Worm (Caenorhabditis elegans): ENCODE results near the gene col-140.

Gene col-140

DNA sequence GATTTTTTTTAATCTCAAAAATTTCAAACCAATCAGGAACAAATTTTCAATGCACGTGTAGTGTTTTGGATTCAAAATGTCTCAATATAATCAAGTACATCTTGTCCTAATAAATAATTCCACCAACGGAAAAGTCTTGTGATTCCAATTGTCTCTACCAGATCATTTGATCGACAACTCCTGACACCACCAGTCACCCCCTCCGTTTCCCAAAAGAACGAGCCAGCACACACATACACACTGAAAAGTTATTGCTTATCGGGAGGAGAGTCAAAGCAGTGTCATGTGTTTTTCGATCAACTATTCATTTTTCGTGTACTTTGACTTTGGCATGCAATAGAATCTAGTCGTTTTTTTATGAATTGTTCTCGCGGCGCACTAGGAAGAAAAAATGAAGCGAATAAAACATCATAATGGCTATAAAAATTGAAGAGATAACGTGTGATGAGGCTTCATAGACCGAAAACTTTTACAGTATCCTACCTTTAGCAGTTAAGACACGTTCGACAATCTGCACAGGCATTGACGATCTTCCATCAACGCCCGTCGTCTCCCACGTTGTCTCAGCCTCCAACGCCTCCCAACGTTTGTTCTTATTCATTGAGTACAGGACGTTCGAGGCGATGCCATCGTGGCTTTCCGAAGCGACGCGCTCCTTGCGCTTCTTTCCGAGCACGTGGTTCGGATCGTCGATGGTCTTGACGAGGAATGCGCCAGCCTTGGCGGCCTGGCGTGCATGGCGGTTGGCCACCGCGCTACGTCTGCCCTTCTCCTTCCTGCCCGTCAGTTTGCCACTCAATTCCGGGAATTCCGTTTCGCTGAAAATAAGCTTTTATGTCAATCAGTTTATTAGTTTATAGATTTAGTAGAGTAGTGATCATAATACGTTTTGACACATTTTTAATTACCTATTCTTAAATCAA lies 7.0 kb upstream of the col-140 start:
- no peak for TF ChIP-seq flh-1 (GFP tag; optimal IDR thresholded peaks at IDR 0.05)
- TF ChIP-seq ces-1 (GFP tag; optimal IDR thresholded peaks at IDR 0.05) = no peak
- peak; percentile 13 for TF ChIP-seq ceh-83 (GFP tag; optimal IDR thresholded peaks at IDR 0.05)
- TF ChIP-seq mab-5 (tag; optimal IDR thresholded peaks at IDR 0.05) = no peak
- TF ChIP-seq nhr-76 (tag; optimal IDR thresholded peaks at IDR 0.05) = no peak
- no peak for TF ChIP-seq hlh-1 (tag; optimal IDR thresholded peaks at IDR 0.05)
- peak; percentile 6 for TF ChIP-seq drap-1 (GFP tag; optimal IDR thresholded peaks at IDR 0.05)
- TF ChIP-seq M03D4.4 (tag; optimal IDR thresholded peaks at IDR 0.05) = no peak
- no peak for TF ChIP-seq lin-32 (GFP tag; optimal IDR thresholded peaks at IDR 0.05)
- no peak for TF ChIP-seq sptf-1 (tag; optimal IDR thresholded peaks at IDR 0.05)
- TF ChIP-seq ham-2 (GFP tag; optimal IDR thresholded peaks at IDR 0.05) = no peak
- TF ChIP-seq unc-120 (tag; optimal IDR thresholded peaks at IDR 0.05; ENCODE audit: poor library complexity, severe bottlenecking) = no peak

DNA sequence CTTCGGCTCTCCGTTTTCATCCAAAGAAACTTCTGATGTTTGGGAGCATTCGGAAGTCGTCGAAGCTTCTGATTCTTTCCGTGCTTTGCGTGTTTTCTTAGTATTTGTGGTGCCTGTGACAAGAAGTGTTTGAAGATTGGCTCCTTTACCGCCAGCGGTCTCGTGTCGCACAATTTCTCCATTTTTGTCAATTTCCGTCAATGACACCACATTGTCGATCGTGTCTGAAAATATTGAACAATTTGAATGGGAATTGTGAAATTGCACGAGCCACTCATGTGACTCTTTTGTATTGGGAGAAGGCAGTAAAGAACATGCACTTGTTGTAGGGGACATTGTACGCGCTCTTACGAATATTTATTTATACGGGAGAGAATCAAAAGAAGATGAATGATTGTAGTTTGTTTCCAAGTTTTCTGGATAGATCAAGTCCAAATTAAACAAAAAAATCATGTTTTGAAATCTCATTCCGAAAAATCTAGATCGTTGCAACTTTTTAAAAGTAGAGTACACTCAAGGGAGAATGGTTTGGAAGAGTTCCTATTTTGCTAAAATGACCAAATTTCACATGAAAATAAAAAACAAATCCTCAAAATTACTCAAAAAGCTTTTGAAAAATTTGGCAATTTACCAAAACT lies 6.0 kb upstream of the col-140 start:
- TF ChIP-seq ceh-43 (GFP tag; optimal IDR thresholded peaks at IDR 0.05) (no peak), ces-1 (GFP tag; optimal IDR thresholded peaks at IDR 0.05) (no peak), lin-13 (tag; optimal IDR thresholded peaks at IDR 0.05) (no peak), ceh-83 (GFP tag; optimal IDR thresholded peaks at IDR 0.05) (no peak), ztf-11 (tag; optimal IDR thresholded peaks at IDR 0.05) (no peak), drap-1 (GFP tag; optimal IDR thresholded peaks at IDR 0.05) (no peak)

DNA sequence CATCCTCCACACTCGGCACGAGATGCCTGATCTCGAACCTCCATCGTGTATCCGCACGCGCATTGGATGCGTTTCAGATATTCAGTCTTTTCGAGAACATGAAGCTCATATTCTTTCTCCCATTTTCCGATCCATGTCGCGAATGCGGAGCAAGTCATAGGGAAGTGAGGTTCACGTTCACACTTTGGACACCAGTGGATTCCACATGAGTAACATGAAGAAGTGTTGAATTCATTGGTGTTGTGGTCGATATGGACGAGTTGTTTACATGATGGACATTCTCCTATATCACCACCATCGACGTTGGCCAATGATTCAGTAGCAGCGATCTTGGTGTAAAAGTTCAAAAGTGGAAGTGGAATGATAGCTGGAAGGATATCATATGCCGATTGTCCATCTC lies 4.3 kb upstream of the col-140 start:
- no peak for TF ChIP-seq nhr-76 (tag; optimal IDR thresholded peaks at IDR 0.05)
- no peak for TF ChIP-seq ztf-11 (tag; optimal IDR thresholded peaks at IDR 0.05)
- no peak for TF ChIP-seq nhr-12 (tag; optimal IDR thresholded peaks at IDR 0.05)
- no peak for TF ChIP-seq ces-1 (GFP tag; optimal IDR thresholded peaks at IDR 0.05)
- no peak for TF ChIP-seq mls-2 (tag; optimal IDR thresholded peaks at IDR 0.05)
- TF ChIP-seq ham-2 (GFP tag; optimal IDR thresholded peaks at IDR 0.05) = no peak
- no peak for TF ChIP-seq bed-3 (GFP tag; optimal IDR thresholded peaks at IDR 0.05)

DNA sequence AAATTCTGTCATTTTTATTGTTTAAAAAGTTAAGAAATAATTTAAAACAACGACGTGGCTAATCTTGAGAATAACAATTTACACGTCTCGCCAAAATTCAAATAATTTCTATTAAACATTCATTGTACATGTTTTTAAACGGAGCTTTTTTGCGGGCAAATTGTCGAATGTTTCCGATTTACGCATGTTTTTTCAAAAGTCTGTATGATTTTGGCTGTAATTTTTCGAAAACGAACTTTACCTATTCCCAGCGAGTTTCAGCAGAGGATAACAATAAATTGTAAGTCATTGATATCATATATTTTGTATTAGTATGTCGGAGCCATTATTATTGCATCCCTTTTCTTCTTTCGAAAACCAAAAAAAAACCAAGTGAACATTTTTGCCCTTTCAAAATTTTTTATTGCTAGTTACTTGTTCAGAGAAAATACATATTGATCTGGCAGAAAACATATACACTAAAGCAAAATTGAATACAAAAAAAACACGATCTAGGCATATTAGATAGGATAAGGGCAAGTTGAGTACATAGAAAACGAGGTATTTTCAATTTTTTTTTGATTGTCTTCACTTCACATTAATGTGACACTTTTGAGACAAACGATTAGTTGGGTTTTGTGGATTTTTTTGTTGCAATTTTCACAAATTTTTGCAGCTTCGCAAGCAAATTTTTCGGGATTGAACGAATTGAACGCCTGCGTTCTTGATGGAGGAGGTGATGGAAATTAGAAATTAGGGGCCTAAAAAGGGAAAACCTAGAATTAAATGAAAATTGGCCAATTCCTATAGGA lies 2.1 kb upstream of the col-140 start, which contains the start of gene F26F12.2:
Gene F26F12.2 (minus strand): TSS at position 38 of the 791 bp plus-strand sequence.
- TF ChIP-seq drap-1 (GFP tag; optimal IDR thresholded peaks at IDR 0.05) (no peak), flh-1 (GFP tag; optimal IDR thresholded peaks at IDR 0.05) (no peak), ceh-43 (GFP tag; optimal IDR thresholded peaks at IDR 0.05) (no peak), nhr-12 (tag; optimal IDR thresholded peaks at IDR 0.05) (no peak), ceh-83 (GFP tag; optimal IDR thresholded peaks at IDR 0.05) (no peak)

DNA sequence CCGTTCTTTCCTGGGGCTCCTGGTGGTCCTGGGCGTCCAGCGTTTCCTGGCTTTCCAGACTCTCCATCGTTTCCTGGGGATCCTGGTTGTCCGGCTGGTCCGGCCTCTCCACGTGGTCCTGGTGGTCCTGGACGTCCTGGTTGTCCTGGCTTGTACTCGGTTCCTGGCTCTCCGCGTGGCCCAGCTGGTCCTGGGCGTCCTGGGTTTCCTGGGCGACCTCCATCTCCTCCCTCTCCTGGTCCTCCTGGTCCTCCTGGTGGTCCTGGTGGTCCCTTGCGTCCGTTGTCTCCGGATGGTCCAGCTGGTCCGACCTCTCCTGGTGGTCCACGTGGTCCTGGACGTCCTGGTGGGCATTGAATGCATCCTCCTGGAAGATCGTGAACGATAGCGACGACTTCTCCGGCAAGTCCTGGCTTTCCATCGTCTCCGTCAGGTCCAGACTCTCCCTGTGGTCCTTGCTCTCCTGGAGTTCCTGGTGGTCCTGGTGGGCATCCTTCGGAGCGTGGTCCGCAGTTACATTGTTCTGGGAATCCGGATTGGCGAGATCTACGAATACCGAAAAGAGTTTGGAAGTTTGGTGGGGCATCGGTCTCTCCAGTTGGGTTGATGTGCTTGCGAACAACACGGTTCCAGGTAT lies 537 bp downstream of the col-140 start:
- TF ChIP-seq sem-2 (GFP tag; optimal IDR thresholded peaks at IDR 0.05) (no peak), mab-5 (tag; optimal IDR thresholded peaks at IDR 0.05) (no peak), ham-2 (GFP tag; optimal IDR thresholded peaks at IDR 0.05) (no peak), elt-1 (tag; optimal IDR thresholded peaks at IDR 0.05; ENCODE audit: borderline replicate concordance, insufficient read depth) (no peak), lin-32 (GFP tag; optimal IDR thresholded peaks at IDR 0.05) (no peak), nhr-237 (tag; optimal IDR thresholded peaks at IDR 0.05) (no peak), sptf-1 (tag; optimal IDR thresholded peaks at IDR 0.05) (no peak), snpc-4 (tag; optimal IDR thresholded peaks at IDR 0.05) (no peak), cnd-1 (tag; optimal IDR thresholded peaks at IDR 0.05) (no peak), hlh-1 (tag; optimal IDR thresholded peaks at IDR 0.05) (no peak), unc-120 (tag; optimal IDR thresholded peaks at IDR 0.05; ENCODE audit: poor library complexity, severe bottlenecking) (no peak), nhr-2 (tag; optimal IDR thresholded peaks at IDR 0.05) (no peak)

Data from whole organism, mixed stage, embryonic.